Fruit fly (Drosophila melanogaster): ENCODE data around the gene Top2.
A peak's percentile ranks its signal among the peaks of the same experiment; 100 is the strongest.

Gene Top2

DNA sequence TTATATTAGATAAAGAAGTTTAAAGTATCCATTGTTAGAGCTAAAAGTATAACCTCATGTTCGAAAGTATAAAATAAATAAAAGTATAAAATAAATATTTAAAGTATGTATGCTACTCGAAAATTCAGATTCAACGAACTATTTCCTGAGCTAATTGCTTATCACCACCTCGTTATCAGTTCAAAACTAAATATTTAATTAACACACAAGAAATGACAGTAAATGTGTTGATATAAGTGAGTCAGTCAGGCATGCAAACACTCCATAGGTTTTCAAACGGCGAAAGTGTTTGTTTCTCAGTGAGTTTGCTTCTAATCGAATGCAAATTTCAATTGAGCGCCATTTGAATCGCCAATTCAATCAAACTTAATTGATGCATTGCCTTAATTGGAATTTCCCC, 19.0 kb downstream of the Top2 start (continued):
- peak; percentile 55 for TF ChIP-seq CG8924 (tag; optimal IDR thresholded peaks at IDR 0.05)
- TF ChIP-seq Lim3 (GFP tag; IDR thresholded peaks at IDR 0.05) = no peak
- TF ChIP-seq Dref (GFP tag; IDR thresholded peaks at IDR 0.05) = no peak
- peak; percentile 73 for TF ChIP-seq CG12071 (GFP tag; optimal IDR thresholded peaks at IDR 0.05)
- no peak for TF ChIP-seq peb (GFP tag; IDR thresholded peaks at IDR 0.05)
- TF ChIP-seq Sry-β (GFP tag; optimal IDR thresholded peaks at IDR 0.05) = peak; percentile 15
- no peak for TF ChIP-seq CG6791 (GFP tag; IDR thresholded peaks at IDR 0.05; ENCODE audit: partially characterized antibody)
- TF ChIP-seq Oaz (GFP tag; IDR thresholded peaks at IDR 0.05) = no peak
- TF ChIP-seq lab (GFP tag; optimal IDR thresholded peaks at IDR 0.05) = peak; percentile 82
- TF ChIP-seq Stat92E (GFP tag; optimal IDR thresholded peaks at IDR 0.05) = no peak
- TF ChIP-seq CG9727 (GFP tag; optimal IDR thresholded peaks at IDR 0.05) = peak; percentile 57
- TF ChIP-seq ro (GFP tag; IDR thresholded peaks at IDR 0.05) = no peak
- no peak for TF ChIP-seq esg (GFP tag; conservative IDR thresholded peaks at IDR 0.05)
- peak; percentile 65; the same call in 1 of the 2 replicates for TF ChIP-seq ara (GFP tag; IDR thresholded peaks at IDR 0.05)
- no peak for TF ChIP-seq CG11456 (GFP tag; IDR thresholded peaks at IDR 0.05)
- TF ChIP-seq lov (optimal IDR thresholded peaks at IDR 0.05) = no peak
- TF ChIP-seq lov (GFP tag; IDR thresholded peaks at IDR 0.05) = no peak
- TF ChIP-seq z (GFP tag; IDR thresholded peaks at IDR 0.05) = no peak
- no peak for TF ChIP-seq oc (tag; optimal IDR thresholded peaks at IDR 0.05)
- no peak for TF ChIP-seq Lpt (GFP tag; optimal IDR thresholded peaks at IDR 0.05)
- no peak for TF ChIP-seq tna (GFP tag; IDR thresholded peaks at IDR 0.05; ENCODE audit: partially characterized antibody)
- no peak for TF ChIP-seq CG8388 (GFP tag; optimal IDR thresholded peaks at IDR 0.05)
- no peak for TF ChIP-seq CG13287 (GFP tag; IDR thresholded peaks at IDR 0.05; ENCODE audit: partially characterized antibody)
- TF ChIP-seq her (GFP tag; optimal IDR thresholded peaks at IDR 0.05) = no peak
- TF ChIP-seq CG1792 (GFP tag; optimal IDR thresholded peaks at IDR 0.05) = peak; percentile 37
- peak; percentile 60 for TF ChIP-seq CG4328 (GFP tag; optimal IDR thresholded peaks at IDR 0.05)
- TF ChIP-seq CG11723 (GFP tag; optimal IDR thresholded peaks at IDR 0.05) = peak; percentile 28
- TF ChIP-seq CG8944 (GFP tag; optimal IDR thresholded peaks at IDR 0.05) = no peak
- no peak for TF ChIP-seq Elba2 (GFP tag; optimal IDR thresholded peaks at IDR 0.05)
- peak; percentile 87 for TF ChIP-seq Kr (GFP tag; optimal IDR thresholded peaks at IDR 0.05)
- no peak for TF ChIP-seq Dp (GFP tag; optimal IDR thresholded peaks at IDR 0.05)
- TF ChIP-seq CG16815 (GFP tag; optimal IDR thresholded peaks at IDR 0.05) = no peak
- TF ChIP-seq CG17568 (GFP tag; optimal IDR thresholded peaks at IDR 0.05) = no peak
- peak; percentile 77 for TF ChIP-seq CG1529 (GFP tag; optimal IDR thresholded peaks at IDR 0.05)
- no peak for TF ChIP-seq wdn (GFP tag; IDR thresholded peaks at IDR 0.05)
- peak; percentile 49 for TF ChIP-seq CG11504 (tag; optimal IDR thresholded peaks at IDR 0.05)
- TF ChIP-seq crp (GFP tag; optimal IDR thresholded peaks at IDR 0.05) = no peak
- peak; percentile 9 for TF ChIP-seq az2 (GFP tag; optimal IDR thresholded peaks at IDR 0.05)
- no peak for TF ChIP-seq pan (optimal IDR thresholded peaks at IDR 0.05)
- peak in 1 of 2 experiments; percentile 17 for TF ChIP-seq pan (GFP tag; optimal IDR thresholded peaks at IDR 0.05 in 1 of 2, IDR thresholded peaks at IDR 0.05 in 1 of 2)
- TF ChIP-seq wor (GFP tag; IDR thresholded peaks at IDR 0.05) = no peak
- TF ChIP-seq sna (GFP tag; IDR thresholded peaks at IDR 0.05; ENCODE audit: partially characterized antibody) = no peak
- TF ChIP-seq NC2β (GFP tag; optimal IDR thresholded peaks at IDR 0.05) = peak; percentile 15
- peak; percentile 71 for TF ChIP-seq nerfin-1 (tag; optimal IDR thresholded peaks at IDR 0.05)
- TF ChIP-seq YL-1 (GFP tag; optimal IDR thresholded peaks at IDR 0.05) = no peak
- no peak for TF ChIP-seq D19B (GFP tag; optimal IDR thresholded peaks at IDR 0.05)
- TF ChIP-seq ERR (GFP tag; optimal IDR thresholded peaks at IDR 0.05) = no peak
- no peak for TF ChIP-seq CG17802 (tag; optimal IDR thresholded peaks at IDR 0.05)
- peak; percentile 36; the same call in 1 of the 3 replicates for TF ChIP-seq CG11695 (GFP tag; IDR thresholded peaks at IDR 0.05)
- no peak for TF ChIP-seq Drgx (GFP tag; IDR thresholded peaks at IDR 0.05)
- no peak for TF ChIP-seq NK7.1 (GFP tag; optimal IDR thresholded peaks at IDR 0.05)
- no peak for TF ChIP-seq bab2 (GFP tag; optimal IDR thresholded peaks at IDR 0.05)

Data from whole organism, embryonic.